Worm (Caenorhabditis elegans): ENCODE measurements around the gene cbd-1.
A peak's percentile ranks its signal among the peaks of the same experiment; 100 is the strongest.

cbd-1 gene

DNA sequence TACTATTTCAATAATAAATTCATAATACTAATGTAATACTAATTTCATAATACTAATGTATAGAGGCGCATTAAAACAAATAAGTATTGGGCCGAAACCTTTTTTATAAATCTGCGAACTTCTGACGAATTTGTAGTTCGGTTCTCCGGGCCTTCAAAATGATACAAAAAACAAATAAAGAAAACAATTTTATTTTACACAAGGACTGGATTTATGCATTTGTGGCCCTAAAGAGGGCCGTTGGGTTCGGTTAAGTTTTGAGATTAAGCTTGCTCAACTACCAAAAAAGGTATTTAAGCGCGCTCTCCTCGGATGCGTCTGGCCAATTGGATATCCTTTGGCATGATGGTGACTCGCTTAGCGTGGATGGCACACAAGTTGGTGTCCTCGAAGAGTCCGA lies 35.2 kb upstream of the cbd-1 start:
- TF ChIP-seq arid-1 (GFP tag; conservative IDR thresholded peaks at IDR 0.05): 0 out of 2 replicates have a peak, but pooled peaks have one; percentile 27
- TF ChIP-seq dmd-8 (GFP tag; IDR thresholded peaks at IDR 0.05): 0 out of 2 replicates have a peak, but pooled peaks have one; percentile 44
- peak; percentile 34; the same call in 1 of the 2 replicates for TF ChIP-seq lin-38 (GFP tag; IDR thresholded peaks at IDR 0.05)
- peak; percentile 29; the same call in 1 of the 2 replicates for TF ChIP-seq Y48G9A.11 (GFP tag; IDR thresholded peaks at IDR 0.05)
- peak; percentile 61 for TF ChIP-seq snpc-1.2 (GFP tag; IDR thresholded peaks at IDR 0.05)
- peak; percentile 56; the same call in 1 of the 2 replicates for TF ChIP-seq Y105C5A.15 (GFP tag; IDR thresholded peaks at IDR 0.05)

- peak; percentile 72 for TF ChIP-seq F49E8.2 (tag; optimal IDR thresholded peaks at IDR 0.05; ENCODE audit: borderline replicate concordance)
- no peak for TF ChIP-seq madf-5 (GFP tag; IDR thresholded peaks at IDR 0.05)
- TF ChIP-seq R02D3.7 (tag; optimal IDR thresholded peaks at IDR 0.05): no peak
- no peak for TF ChIP-seq ctbp-1 (GFP tag; IDR thresholded peaks at IDR 0.05)
- no peak for TF ChIP-seq ZK337.2 (GFP tag; IDR thresholded peaks at IDR 0.05)
- TF ChIP-seq lim-7 (GFP tag; IDR thresholded peaks at IDR 0.05): 0 out of 2 replicates have a peak, but pooled peaks have one; percentile 26
- peak; percentile 56 for TF ChIP-seq lin-38 (GFP tag; IDR thresholded peaks at IDR 0.05)
- TF ChIP-seq unc-62 (GFP tag; optimal IDR thresholded peaks at IDR 0.05 in 1 of 2): peak in 1 of 2 experiments; percentile 62
- TF ChIP-seq unc-62 (tag; optimal IDR thresholded peaks at IDR 0.05): no peak
- TF ChIP-seq snpc-1.2 (GFP tag; IDR thresholded peaks at IDR 0.05): peak; percentile 74
- TF ChIP-seq daf-19 (GFP tag; conservative IDR thresholded peaks at IDR 0.05): 0 out of 2 replicates have a peak, but pooled peaks have one; percentile 49
- no peak for TF ChIP-seq T26A8.4 (GFP tag; IDR thresholded peaks at IDR 0.05)
- TF ChIP-seq vab-7 (GFP tag; IDR thresholded peaks at IDR 0.05): no peak
- 0 out of 2 replicates have a peak, but pooled peaks have one; percentile 61 for TF ChIP-seq dmd-8 (GFP tag; IDR thresholded peaks at IDR 0.05)
- TF ChIP-seq arid-1 (GFP tag; conservative IDR thresholded peaks at IDR 0.05): 0 out of 2 replicates have a peak, but pooled peaks have one; percentile 29
- peak; percentile 29; the same call in 1 of the 2 replicates for TF ChIP-seq pha-4 (GFP tag; IDR thresholded peaks at IDR 0.05)
- TF ChIP-seq pha-4 (tag; optimal IDR thresholded peaks at IDR 0.05): no peak
- no peak for TF ChIP-seq ceh-44 (GFP tag; IDR thresholded peaks at IDR 0.05)
- TF ChIP-seq nhr-111 (GFP tag; optimal IDR thresholded peaks at IDR 0.05): no peak
- peak; percentile 28; the same call in 1 of the 2 replicates for TF ChIP-seq lin-1 (GFP tag; IDR thresholded peaks at IDR 0.05)
- no peak for TF ChIP-seq Y105C5A.15 (GFP tag; IDR thresholded peaks at IDR 0.05)
Observed at ce11 chrIV:11340735-11341443, 31.9 kb upstream of the cbd-1 start.

ce11 chrIV:11344288-11344687 lies 28.5 kb upstream of the cbd-1 start:
- no peak for TF ChIP-seq lsy-2 (tag; optimal IDR thresholded peaks at IDR 0.05)
- TF ChIP-seq nhr-48 (tag; optimal IDR thresholded peaks at IDR 0.05): no peak
- TF ChIP-seq zfp-3 (GFP tag; conservative IDR thresholded peaks at IDR 0.05): no peak
- TF ChIP-seq mes-2 (tag; optimal IDR thresholded peaks at IDR 0.05; ENCODE audit: poor library complexity, severe bottlenecking): no peak
- TF ChIP-seq mxl-3 (GFP tag; optimal IDR thresholded peaks at IDR 0.05): no peak
- TF ChIP-seq nhr-111 (GFP tag; optimal IDR thresholded peaks at IDR 0.05): no peak
- TF ChIP-seq ctbp-1 (GFP tag; IDR thresholded peaks at IDR 0.05): no peak
- no peak for TF ChIP-seq nhr-41 (GFP tag; IDR thresholded peaks at IDR 0.05)
- no peak for TF ChIP-seq fkh-10 (GFP tag; optimal IDR thresholded peaks at IDR 0.05)
- no peak for TF ChIP-seq aha-1 (tag)
- TF ChIP-seq unc-39 (tag; optimal IDR thresholded peaks at IDR 0.05): no peak
- no peak for TF ChIP-seq nhr-42 (GFP tag; IDR thresholded peaks at IDR 0.05)
- TF ChIP-seq ceh-32 (tag; optimal IDR thresholded peaks at IDR 0.05; ENCODE audit: poor library complexity): no peak

DNA sequence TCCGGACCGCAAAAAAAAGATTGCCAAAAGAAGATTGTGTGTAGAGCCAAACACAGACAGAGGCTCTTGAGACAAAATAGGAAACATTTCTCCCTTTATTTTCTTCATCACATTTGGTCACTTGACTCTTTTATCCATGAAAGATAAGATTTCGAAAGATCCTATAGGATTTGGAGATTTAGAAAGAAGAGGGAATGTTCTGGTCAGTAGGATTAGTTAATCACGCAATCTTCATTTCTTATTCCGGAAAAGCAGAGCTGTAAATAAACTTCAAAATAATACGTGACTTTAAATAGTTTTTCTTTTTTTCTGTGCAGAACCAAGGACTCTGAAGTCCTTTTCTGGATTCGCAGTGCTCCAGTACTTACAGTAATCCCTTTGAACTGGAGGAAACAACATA lies 25.5 kb upstream of the cbd-1 start:
- TF ChIP-seq zip-11 (GFP tag; IDR thresholded peaks at IDR 0.05) (no peak), hlh-30 (tag; optimal IDR thresholded peaks at IDR 0.05; ENCODE audit: insufficient read depth) (peak; percentile 17)
